Fruit fly (Drosophila melanogaster) whole organism, prepupa: Measurements from ENCODE around the gene Cpr65Eb.

ENCODE experiments used
- Blimp-1 ChIP-seq: fragments of 200-800 bp; sonication (Bioruptor generic); optimal IDR thresholded peaks from 3 replicates; lab custom pipeline; 2017; ENCODE audit warnings: missing biosample characterization, missing genetic modification characterization, mild to moderate bottlenecking, moderate library complexity, missing genetic modification reagents
- CG10631 ChIP-seq: fragments of 200-800 bp; sonication (Bioruptor generic); optimal IDR thresholded peaks from 2 replicates; lab custom pipeline; 2016; ENCODE audit warnings: missing biosample characterization, missing genetic modification characterization
- CG10669 ChIP-seq: fragments of 200-800 bp; sonication (Bioruptor generic); optimal IDR thresholded peaks from 3 replicates; lab custom pipeline; 2018; ENCODE audit warnings: missing biosample characterization, mild to moderate bottlenecking, missing genetic modification characterization, moderate library complexity
- CG11294 ChIP-seq: fragments of 200-800 bp; sonication (Bioruptor generic); IDR thresholded peaks from 2 replicates; pipeline ENCODE4 v1.3.6; 2022; ENCODE audit warnings: missing biosample characterization, missing genetic modification characterization
- CG11762 ChIP-seq: fragments of 200-800 bp; sonication (Bioruptor generic); optimal IDR thresholded peaks from 3 replicates; lab custom pipeline; 2016; ENCODE audit warnings: missing biosample characterization, missing genetic modification characterization; ENCODE audit not compliant: insufficient read depth
- CG11902 ChIP-seq: fragments of 200-800 bp; sonication (Bioruptor generic); optimal IDR thresholded peaks from 3 replicates; lab custom pipeline; 2016; ENCODE audit warnings: missing biosample characterization, missing genetic modification characterization
- CG15336 ChIP-seq: fragments of 200-800 bp; sonication (Bioruptor generic); IDR thresholded peaks from 2 replicates; pipeline ENCODE4 v1.3.6; 2022; ENCODE audit warnings: missing biosample characterization, missing genetic modification characterization
- CG1621 ChIP-seq: fragments of 200-800 bp; sonication (Bioruptor generic); optimal IDR thresholded peaks from 3 replicates; lab custom pipeline; 2018; ENCODE audit warnings: missing biosample characterization, mild to moderate bottlenecking, missing genetic modification characterization
- CG16779 ChIP-seq: fragments of 200-800 bp; sonication (Bioruptor generic); optimal IDR thresholded peaks from 3 replicates; lab custom pipeline; 2017; ENCODE audit warnings: missing biosample characterization, mild to moderate bottlenecking, missing genetic modification characterization
- CG31627 ChIP-seq: fragments of 200-800 bp; sonication (Bioruptor generic); optimal IDR thresholded peaks from 3 replicates; lab custom pipeline; 2016; ENCODE audit warnings: missing biosample characterization, missing genetic modification characterization
- CG32006 ChIP-seq: fragments of 200-800 bp; sonication (Bioruptor generic); optimal IDR thresholded peaks from 3 replicates; lab custom pipeline; 2017; ENCODE audit warnings: missing biosample characterization, mild to moderate bottlenecking, missing genetic modification characterization
- CG34406 ChIP-seq: fragments of 200-800 bp; sonication (Bioruptor generic); optimal IDR thresholded peaks from 3 replicates; lab custom pipeline; 2016; ENCODE audit warnings: missing biosample characterization, missing genetic modification characterization
- CG3919 ChIP-seq: fragments of 200-800 bp; sonication (Bioruptor generic); optimal IDR thresholded peaks from 3 replicates; lab custom pipeline; 2016; ENCODE audit warnings: missing biosample characterization, missing genetic modification characterization
- CG4318 ChIP-seq: fragments of 200-800 bp; sonication (Bioruptor generic); optimal IDR thresholded peaks from 3 replicates; lab custom pipeline; 2017; ENCODE audit warnings: missing biosample characterization, mild to moderate bottlenecking, missing genetic modification characterization
- CG6276 ChIP-seq: fragments of 200-800 bp; sonication (Bioruptor generic); optimal IDR thresholded peaks from 2 replicates; lab custom pipeline; 2017; ENCODE audit warnings: missing biosample characterization, mild to moderate bottlenecking, missing genetic modification characterization
- CG6792 ChIP-seq: fragments of 200-800 bp; sonication (Bioruptor generic); optimal IDR thresholded peaks from 3 replicates; lab custom pipeline; 2016; ENCODE audit warnings: missing biosample characterization, missing genetic modification characterization
- CG7368 ChIP-seq: fragments of 200-800 bp; sonication (Bioruptor generic); optimal IDR thresholded peaks from 3 replicates; lab custom pipeline; 2016; ENCODE audit warnings: missing biosample characterization, missing genetic modification characterization
- CG8119 ChIP-seq: fragments of 200-800 bp; sonication (Bioruptor generic); IDR thresholded peaks from 3 replicates; pipeline ENCODE4 v1.3.6; 2022; ENCODE audit warnings: missing biosample characterization, missing genetic modification characterization
- CG8319 ChIP-seq: fragments of 200-800 bp; sonication (Bioruptor generic); optimal IDR thresholded peaks from 3 replicates; lab custom pipeline; 2016; ENCODE audit warnings: missing biosample characterization, missing genetic modification characterization
- CG8632 ChIP-seq: fragments of 200-800 bp; sonication (Bioruptor generic); optimal IDR thresholded peaks from 3 replicates; lab custom pipeline; 2016; ENCODE audit warnings: missing biosample characterization, missing genetic modification characterization
- CG9139 ChIP-seq: fragments of 200-800 bp; sonication (Bioruptor generic); optimal IDR thresholded peaks from 3 replicates; lab custom pipeline; 2017; ENCODE audit warnings: missing biosample characterization, mild to moderate bottlenecking, missing genetic modification characterization
- Eip75B ChIP-seq: fragments of 200-800 bp; sonication (Bioruptor generic); optimal IDR thresholded peaks from 3 replicates; lab custom pipeline; 2016; ENCODE audit warnings: missing biosample characterization, missing genetic modification characterization
- Eip78C ChIP-seq: fragments of 200-800 bp; sonication (Bioruptor generic); peaks from one replicate; lab custom pipeline; 2016; ENCODE audit warnings: missing biosample characterization, missing genetic modification characterization
- Ets96B ChIP-seq: fragments of 200-800 bp; optimal IDR thresholded peaks from 2 replicates; lab custom pipeline; 2019; ENCODE audit warnings: missing biosample characterization, mild to moderate bottlenecking, missing genetic modification characterization, moderate library complexity
- Hr39 ChIP-seq: fragments of 200-800 bp; sonication (Bioruptor generic); optimal IDR thresholded peaks from 2 replicates; lab custom pipeline; 2016; ENCODE audit warnings: missing biosample characterization, missing genetic modification characterization
- Hr4 ChIP-seq: fragments of 200-800 bp; sonication (Bioruptor generic); optimal IDR thresholded peaks from 3 replicates; lab custom pipeline; 2016; ENCODE audit warnings: missing biosample characterization, missing genetic modification characterization
- Lpt ChIP-seq: fragments of 200-800 bp; sonication (Bioruptor generic); optimal IDR thresholded peaks from 3 replicates; lab custom pipeline; 2016; ENCODE audit warnings: missing biosample characterization, missing genetic modification characterization
- OdsH ChIP-seq: fragments of 200-800 bp; sonication (Bioruptor generic); optimal IDR thresholded peaks from 3 replicates; lab custom pipeline; 2016; ENCODE audit warnings: missing biosample characterization, missing genetic modification characterization
- Smox ChIP-seq: fragments of 200-800 bp; sonication (Bioruptor generic); optimal IDR thresholded peaks from 3 replicates; lab custom pipeline; 2016; ENCODE audit warnings: missing biosample characterization, missing genetic modification characterization
- Sox14 ChIP-seq: fragments of 200-800 bp; sonication (Bioruptor generic); optimal IDR thresholded peaks from 3 replicates; lab custom pipeline; 2016; ENCODE audit warnings: missing biosample characterization, missing genetic modification characterization
- Sox15 ChIP-seq: fragments of 200-800 bp; sonication (Bioruptor generic); optimal IDR thresholded peaks from 3 replicates; lab custom pipeline; 2016; ENCODE audit warnings: missing biosample characterization, missing genetic modification characterization
- dsx ChIP-seq: fragments of 200-800 bp; optimal IDR thresholded peaks from 3 replicates; lab custom pipeline; 2019; ENCODE audit warnings: missing biosample characterization, mild to moderate bottlenecking, missing genetic modification characterization, moderate library complexity; ENCODE audit not compliant: poor library complexity, severe bottlenecking
- eg ChIP-seq: fragments of 200-800 bp; sonication (Bioruptor generic); IDR thresholded peaks from 3 replicates; pipeline ENCODE4 v1.3.6; 2022; ENCODE audit warnings: missing biosample characterization, missing genetic modification characterization
- esn ChIP-seq: fragments of 200-800 bp; sonication (Bioruptor generic); optimal IDR thresholded peaks from 2 replicates; lab custom pipeline; 2016; ENCODE audit warnings: missing biosample characterization, mild to moderate bottlenecking, missing genetic modification characterization, moderate library complexity
- fkh ChIP-seq: fragments of 200-800 bp; sonication (Bioruptor generic); optimal IDR thresholded peaks from 3 replicates; lab custom pipeline; 2017; ENCODE audit warnings: missing biosample characterization, mild to moderate bottlenecking, missing genetic modification characterization, moderate library complexity
- net ChIP-seq: fragments of 200-800 bp; sonication (Bioruptor generic); optimal IDR thresholded peaks from 3 replicates; lab custom pipeline; 2016; ENCODE audit warnings: missing biosample characterization, missing genetic modification characterization
- salr ChIP-seq, 2 experiments: fragments of 200-800 bp; sonication (Bioruptor generic); optimal IDR thresholded peaks; 3 replicates each; lab custom pipeline; 2016 to 2018; ENCODE audit warnings: missing biosample characterization in 2 of 2, missing genetic modification characterization in 2 of 2, mild to moderate bottlenecking in 1 of 2
- svp ChIP-seq: fragments of 200-800 bp; sonication (Bioruptor generic); peaks from one replicate; lab custom pipeline; 2016; ENCODE audit warnings: missing biosample characterization, missing genetic modification characterization
- topi ChIP-seq: fragments of 200-800 bp; sonication (Bioruptor generic); optimal IDR thresholded peaks from 3 replicates; lab custom pipeline; 2016; ENCODE audit warnings: missing biosample characterization, missing genetic modification characterization
- vri ChIP-seq: fragments of 200-800 bp; sonication (Bioruptor generic); optimal IDR thresholded peaks from 3 replicates; lab custom pipeline; 2016; ENCODE audit warnings: missing biosample characterization, mild to moderate bottlenecking, missing genetic modification characterization

Cpr65Eb gene

dm6 chr3L:7128214-7129008 is 39.8 kb upstream of the Cpr65Eb start, which contains the start of the genes Acbp4 and Acbp6:
Acbp4 (minus strand) TSS chr3L:7128264.
Acbp6 (plus strand) TSS chr3L:7128903.
- no peak for TF ChIP-seq esn
- peak; percentile 36 for TF ChIP-seq svp (GFP tag; lab: Kevin White, UChicago)

- TF ChIP-seq fkh, result peak; percentile 92
- no peak for TF ChIP-seq CG1621 (tag; lab: Kevin White, UChicago)
Measured at dm6 chr3L:7125289-7125955, 36.8 kb upstream of the Cpr65Eb start, which contains the start of the genes msl-3 and BBS1. msl-3 (minus strand) TSS chr3L:7125533. BBS1 (plus strand) TSS chr3L:7125905.

- no peak for TF ChIP-seq Eip78C (GFP tag; lab: Kevin White, UChicago)
- no peak for TF ChIP-seq OdsH (GFP tag; lab: Kevin White, UChicago)
- TF ChIP-seq CG3919 (GFP tag; lab: Kevin White, UChicago), result no peak
- no peak for TF ChIP-seq fkh
- TF ChIP-seq CG34406 (GFP tag; lab: Kevin White, UChicago), result no peak
- no peak for TF ChIP-seq Hr39 (GFP tag; lab: Kevin White, UChicago)
- TF ChIP-seq CG11902 (GFP tag; lab: Kevin White, UChicago), result no peak
- TF ChIP-seq net (GFP tag; lab: Kevin White, UChicago), result no peak
- TF ChIP-seq CG16779, result no peak
- TF ChIP-seq Blimp-1 (GFP tag; lab: Kevin White, UChicago), result no peak
- no peak for TF ChIP-seq CG6792 (GFP tag; lab: Kevin White, UChicago)
- TF ChIP-seq CG8632 (GFP tag; lab: Kevin White, UChicago), result no peak
- no peak for TF ChIP-seq CG32006 (GFP tag; lab: Kevin White, UChicago)
- TF ChIP-seq Eip75B, result no peak
Measured at dm6 chr3L:7122136-7122535, 33.5 kb upstream of the Cpr65Eb start.

- TF ChIP-seq Hr4 (GFP tag; lab: Kevin White, UChicago) (no peak), eg (GFP tag; lab: Robert Waterston, UW) (no peak), Smox (GFP tag; lab: Kevin White, UChicago) (no peak), Ets96B (tag; lab: Kevin White, UChicago) (no peak), CG10669 (GFP tag; lab: Kevin White, UChicago) (no peak), CG4318 (GFP tag; lab: Kevin White, UChicago) (no peak)
Measured at dm6 chr3L:7115944-7116343, 27.4 kb upstream of the Cpr65Eb start.

- TF ChIP-seq esn (no peak), CG10631 (GFP tag; lab: Kevin White, UChicago) (peak; percentile 43), Lpt (GFP tag; lab: Kevin White, UChicago) (no peak), CG7368 (GFP tag; lab: Kevin White, UChicago) (peak; percentile 45), Blimp-1 (GFP tag; lab: Kevin White, UChicago) (no peak), CG8119 (no peak; the same call in 2 of the 3 replicates), net (GFP tag; lab: Kevin White, UChicago) (peak; percentile 9), CG8632 (GFP tag; lab: Kevin White, UChicago) (peak; percentile 40), Sox14 (GFP tag; lab: Kevin White, UChicago) (peak; percentile 55), salr (GFP tag; optimal IDR thresholded peaks at IDR 0.05; lab: Kevin White, UChicago) (no peak), CG1621 (tag; lab: Kevin White, UChicago) (peak; percentile 63), CG11762 (GFP tag; lab: Kevin White, UChicago) (no peak), Sox15 (GFP tag; lab: Kevin White, UChicago) (no peak), dsx (GFP tag; lab: Kevin White, UChicago) (peak; percentile 69), CG6276 (GFP tag; lab: Kevin White, UChicago) (no peak), eg (GFP tag; lab: Robert Waterston, UW) (no peak), CG34406 (GFP tag; lab: Kevin White, UChicago) (peak; percentile 52), CG15336 (GFP tag; lab: Robert Waterston, UW) (0 out of 2 replicates have a peak, but pooled peaks have one; percentile 31), Eip78C (GFP tag; lab: Kevin White, UChicago) (peak; percentile 86), CG8319 (GFP tag; lab: Kevin White, UChicago) (peak; percentile 12), CG16779 (no peak), vri (GFP tag; lab: Kevin White, UChicago) (peak; percentile 4), CG31627 (GFP tag; lab: Kevin White, UChicago) (peak; percentile 49), CG9139 (peak; percentile 13), topi (GFP tag; lab: Kevin White, UChicago) (peak; percentile 68), CG3919 (GFP tag; lab: Kevin White, UChicago) (peak; percentile 53), CG11294 (no peak), Hr4 (GFP tag; lab: Kevin White, UChicago) (peak; percentile 16)
Measured at dm6 chr3L:7113010-7113409, 24.4 kb upstream of the Cpr65Eb start.
